Fruit fly (Drosophila melanogaster) whole organism, prepupa: ENCODE results near the gene CG7149.

ENCODE experiments used
- CG10669 ChIP-seq: fragments of 200-800 bp; sonication (Bioruptor generic); optimal IDR thresholded peaks from 3 replicates; lab custom pipeline; 2018; ENCODE audit warnings: missing biosample characterization, mild to moderate bottlenecking, missing genetic modification characterization, moderate library complexity
- CG11294 ChIP-seq: fragments of 200-800 bp; sonication (Bioruptor generic); IDR thresholded peaks from 2 replicates; pipeline ENCODE4 v1.3.6; 2022; ENCODE audit warnings: missing biosample characterization, missing genetic modification characterization
- CG11762 ChIP-seq: fragments of 200-800 bp; sonication (Bioruptor generic); optimal IDR thresholded peaks from 3 replicates; lab custom pipeline; 2016; ENCODE audit warnings: missing biosample characterization, missing genetic modification characterization; ENCODE audit not compliant: insufficient read depth
- CG11902 ChIP-seq: fragments of 200-800 bp; sonication (Bioruptor generic); optimal IDR thresholded peaks from 3 replicates; lab custom pipeline; 2016; ENCODE audit warnings: missing biosample characterization, missing genetic modification characterization
- CG15336 ChIP-seq: fragments of 200-800 bp; sonication (Bioruptor generic); IDR thresholded peaks from 2 replicates; pipeline ENCODE4 v1.3.6; 2022; ENCODE audit warnings: missing biosample characterization, missing genetic modification characterization
- CG16779 ChIP-seq: fragments of 200-800 bp; sonication (Bioruptor generic); optimal IDR thresholded peaks from 3 replicates; lab custom pipeline; 2017; ENCODE audit warnings: missing biosample characterization, mild to moderate bottlenecking, missing genetic modification characterization
- CG3032 ChIP-seq: fragments of 200-800 bp; optimal IDR thresholded peaks from 2 replicates; lab custom pipeline; 2019; ENCODE audit warnings: missing biosample characterization, mild to moderate bottlenecking, missing genetic modification characterization, moderate library complexity
- CG31627 ChIP-seq: fragments of 200-800 bp; sonication (Bioruptor generic); optimal IDR thresholded peaks from 3 replicates; lab custom pipeline; 2016; ENCODE audit warnings: missing biosample characterization, missing genetic modification characterization
- CG6808 ChIP-seq: fragments of 200-800 bp; sonication (Bioruptor generic); optimal IDR thresholded peaks from 3 replicates; lab custom pipeline; 2017; ENCODE audit warnings: missing biosample characterization, missing genetic modification characterization, mild to moderate bottlenecking, moderate library complexity, missing genetic modification reagents
- CG7368 ChIP-seq: fragments of 200-800 bp; sonication (Bioruptor generic); optimal IDR thresholded peaks from 3 replicates; lab custom pipeline; 2016; ENCODE audit warnings: missing biosample characterization, missing genetic modification characterization
- CG8119 ChIP-seq: fragments of 200-800 bp; sonication (Bioruptor generic); IDR thresholded peaks from 3 replicates; pipeline ENCODE4 v1.3.6; 2022; ENCODE audit warnings: missing biosample characterization, missing genetic modification characterization
- CG8319 ChIP-seq: fragments of 200-800 bp; sonication (Bioruptor generic); optimal IDR thresholded peaks from 3 replicates; lab custom pipeline; 2016; ENCODE audit warnings: missing biosample characterization, missing genetic modification characterization
- CG8632 ChIP-seq: fragments of 200-800 bp; sonication (Bioruptor generic); optimal IDR thresholded peaks from 3 replicates; lab custom pipeline; 2016; ENCODE audit warnings: missing biosample characterization, missing genetic modification characterization
- Eip93F ChIP-seq: fragments of 200-800 bp; sonication (Bioruptor generic); optimal IDR thresholded peaks from 2 replicates; lab custom pipeline; 2016; ENCODE audit warnings: missing biosample characterization, mild to moderate bottlenecking, missing genetic modification characterization
- Ets96B ChIP-seq: fragments of 200-800 bp; optimal IDR thresholded peaks from 2 replicates; lab custom pipeline; 2019; ENCODE audit warnings: missing biosample characterization, mild to moderate bottlenecking, missing genetic modification characterization, moderate library complexity
- Hr38 ChIP-seq: sonication (Bioruptor generic); optimal IDR thresholded peaks from 2 replicates; lab custom pipeline; 2016; ENCODE audit warnings: missing biosample characterization, missing genetic modification characterization
- Hr39 ChIP-seq: fragments of 200-800 bp; sonication (Bioruptor generic); optimal IDR thresholded peaks from 2 replicates; lab custom pipeline; 2016; ENCODE audit warnings: missing biosample characterization, missing genetic modification characterization
- Hr4 ChIP-seq: fragments of 200-800 bp; sonication (Bioruptor generic); optimal IDR thresholded peaks from 3 replicates; lab custom pipeline; 2016; ENCODE audit warnings: missing biosample characterization, missing genetic modification characterization
- Met ChIP-seq: fragments of 200-800 bp; sonication (Bioruptor generic); optimal IDR thresholded peaks from 3 replicates; lab custom pipeline; 2016; ENCODE audit warnings: missing biosample characterization, missing genetic modification characterization
- OdsH ChIP-seq: fragments of 200-800 bp; sonication (Bioruptor generic); optimal IDR thresholded peaks from 3 replicates; lab custom pipeline; 2016; ENCODE audit warnings: missing biosample characterization, missing genetic modification characterization
- Smox ChIP-seq: fragments of 200-800 bp; sonication (Bioruptor generic); optimal IDR thresholded peaks from 3 replicates; lab custom pipeline; 2016; ENCODE audit warnings: missing biosample characterization, missing genetic modification characterization
- Sox102F ChIP-seq: fragments of 200-800 bp; sonication (Bioruptor generic); optimal IDR thresholded peaks from 2 replicates; lab custom pipeline; 2016; ENCODE audit warnings: missing biosample characterization, mild to moderate bottlenecking, missing genetic modification characterization
- acj6 ChIP-seq: fragments of 200-800 bp; sonication (Bioruptor generic); optimal IDR thresholded peaks from 3 replicates; lab custom pipeline; 2016; ENCODE audit warnings: missing biosample characterization, missing genetic modification characterization
- cyc ChIP-seq: fragments of 200-800 bp; sonication (Bioruptor generic); optimal IDR thresholded peaks from 3 replicates; lab custom pipeline; 2016; ENCODE audit warnings: missing biosample characterization, missing genetic modification characterization
- dac ChIP-seq: fragments of 200-800 bp; sonication (Bioruptor generic); optimal IDR thresholded peaks from 2 replicates; lab custom pipeline; 2017; ENCODE audit warnings: missing biosample characterization, mild to moderate bottlenecking, missing genetic modification characterization
- esn ChIP-seq: fragments of 200-800 bp; sonication (Bioruptor generic); optimal IDR thresholded peaks from 2 replicates; lab custom pipeline; 2016; ENCODE audit warnings: missing biosample characterization, mild to moderate bottlenecking, missing genetic modification characterization, moderate library complexity
- fkh ChIP-seq: fragments of 200-800 bp; sonication (Bioruptor generic); optimal IDR thresholded peaks from 3 replicates; lab custom pipeline; 2017; ENCODE audit warnings: missing biosample characterization, mild to moderate bottlenecking, missing genetic modification characterization, moderate library complexity
- lz ChIP-seq: fragments of 200-800 bp; sonication (Bioruptor generic); optimal IDR thresholded peaks from 3 replicates; lab custom pipeline; 2016; ENCODE audit warnings: missing biosample characterization, missing genetic modification characterization
- svp ChIP-seq: fragments of 200-800 bp; sonication (Bioruptor generic); peaks from one replicate; lab custom pipeline; 2016; ENCODE audit warnings: missing biosample characterization, missing genetic modification characterization
- topi ChIP-seq: fragments of 200-800 bp; sonication (Bioruptor generic); optimal IDR thresholded peaks from 3 replicates; lab custom pipeline; 2016; ENCODE audit warnings: missing biosample characterization, missing genetic modification characterization

CG7149 gene

DNA sequence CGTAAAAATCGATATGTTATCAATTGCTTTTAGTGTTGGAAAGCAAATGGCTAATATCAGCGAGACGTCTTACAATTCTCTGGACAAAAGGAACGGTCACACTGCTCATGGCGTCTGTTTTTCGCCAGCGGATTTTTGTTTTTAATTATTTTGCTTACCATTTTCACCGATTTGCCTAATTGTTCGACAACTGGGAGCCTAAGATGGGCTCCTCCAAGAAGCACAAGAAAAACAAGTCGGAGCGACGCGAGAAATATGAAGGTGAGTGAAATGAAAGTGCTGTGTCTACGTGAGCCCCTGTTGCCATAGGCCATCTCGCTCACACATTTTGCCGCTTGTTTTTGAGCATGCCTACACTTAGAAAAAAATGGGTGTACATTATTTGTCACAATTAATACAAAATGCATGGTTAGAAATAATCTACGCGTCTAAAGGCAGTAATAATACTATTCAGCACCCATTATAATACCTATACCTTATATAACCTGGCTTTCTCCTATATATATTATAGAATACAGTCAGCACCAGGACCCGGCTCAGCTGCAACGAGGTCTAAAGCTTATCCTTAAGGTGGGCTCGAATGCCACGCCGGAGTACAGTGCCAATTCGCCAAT is 7.5 kb downstream of the CG7149 start, which contains the start of gene Brd7-9 (continued):
- TF ChIP-seq CG8319 (peak; percentile 18), CG8119 (GFP tag; lab: Robert Waterston, UW) (peak; percentile 91), Eip93F (GFP tag; lab: Kevin White, UChicago) (peak; percentile 19), CG11762 (GFP tag; lab: Kevin White, UChicago) (peak; percentile 66), CG3032 (tag; lab: Kevin White, UChicago) (peak; percentile 62), topi (GFP tag; lab: Kevin White, UChicago) (peak; percentile 77), dac (GFP tag; lab: Kevin White, UChicago) (no peak), CG15336 (peak; percentile 93), CG6808 (no peak), esn (GFP tag; lab: Kevin White, UChicago) (peak; percentile 80), Hr38 (GFP tag; lab: Kevin White, UChicago) (no peak), CG8632 (GFP tag; lab: Kevin White, UChicago) (peak; percentile 66), Sox102F (peak; percentile 81), Met (GFP tag; lab: Kevin White, UChicago) (peak; percentile 86), Hr39 (GFP tag; lab: Kevin White, UChicago) (peak; percentile 58)

DNA sequence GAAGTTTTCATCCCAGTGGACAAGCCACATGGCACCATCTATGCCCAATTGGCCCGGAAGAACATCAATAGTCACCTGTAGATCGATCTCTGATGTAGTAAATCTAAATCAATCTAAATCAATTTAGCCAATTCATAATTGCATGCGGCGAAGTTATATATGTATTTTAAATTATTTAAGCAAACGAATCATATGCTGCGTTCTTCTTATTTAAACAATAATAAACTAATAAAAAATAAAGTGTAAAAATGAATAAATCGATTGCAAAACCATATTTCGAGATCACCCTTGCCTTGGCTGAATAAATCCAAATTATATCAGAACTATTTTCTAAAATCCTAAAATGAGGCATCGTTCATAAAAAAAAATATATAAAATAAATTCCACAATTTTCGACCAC is 9.2 kb downstream of the CG7149 start, which contains the start of gene CG7164:
CG7164 (plus strand) TSS at position 301 of the 400 bp plus-strand sequence.
- no peak for TF ChIP-seq CG11294 (GFP tag; lab: Robert Waterston, UW)
- no peak for TF ChIP-seq CG8319
- TF ChIP-seq cyc (GFP tag; lab: Kevin White, UChicago) = no peak
- no peak for TF ChIP-seq CG6808
- TF ChIP-seq svp (GFP tag; lab: Kevin White, UChicago) = no peak
- no peak for TF ChIP-seq acj6
- TF ChIP-seq OdsH (GFP tag; lab: Kevin White, UChicago) = no peak
- TF ChIP-seq CG3032 (tag; lab: Kevin White, UChicago) = no peak
- no peak for TF ChIP-seq Smox (GFP tag; lab: Kevin White, UChicago)
- TF ChIP-seq lz (GFP tag; lab: Kevin White, UChicago) = no peak
- TF ChIP-seq Ets96B (tag; lab: Kevin White, UChicago) = no peak
- no peak for TF ChIP-seq CG8119 (GFP tag; lab: Robert Waterston, UW)

DNA sequence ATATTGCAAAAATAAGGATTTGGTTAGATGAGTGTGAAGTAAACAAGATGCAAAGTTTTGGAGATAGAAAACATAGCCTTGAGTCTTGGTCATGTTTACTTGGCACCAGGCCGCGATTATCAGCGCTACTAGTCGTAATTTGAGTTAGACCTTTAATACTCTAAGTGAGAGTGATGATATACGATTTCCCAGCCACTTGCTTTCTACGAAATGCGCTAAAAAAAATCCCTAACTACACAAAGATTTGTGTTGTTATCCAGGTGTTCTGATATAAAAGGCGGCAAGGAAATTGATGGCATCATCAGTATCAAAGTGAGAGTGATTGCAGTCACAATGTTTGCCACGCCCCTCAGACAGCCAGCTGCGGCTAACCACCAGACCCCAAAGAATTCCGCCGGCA is 10.6 kb downstream of the CG7149 start, which contains the start of gene Uro:
Uro (plus strand) TSS at position 301 of the 400 bp plus-strand sequence.
- TF ChIP-seq Hr39 (GFP tag; lab: Kevin White, UChicago) (no peak), CG16779 (tag; lab: Kevin White, UChicago) (no peak), CG7368 (GFP tag; lab: Kevin White, UChicago) (no peak), CG8119 (GFP tag; lab: Robert Waterston, UW) (no peak), svp (GFP tag; lab: Kevin White, UChicago) (no peak), OdsH (GFP tag; lab: Kevin White, UChicago) (no peak), CG10669 (no peak)
- TF ChIP-seq, all 60 proteins: peak for 0

dm6 chr2L:7777979-7778692 is 12.2 kb downstream of the CG7149 start, which contains the start of gene CG7179:
CG7179 (minus strand) TSS chr2L:7778029.
- no peak for TF ChIP-seq Hr4 (GFP tag; lab: Kevin White, UChicago)
- peak; percentile 72 for TF ChIP-seq fkh (GFP tag; lab: Kevin White, UChicago)
- TF ChIP-seq svp (GFP tag; lab: Kevin White, UChicago) = no peak

DNA sequence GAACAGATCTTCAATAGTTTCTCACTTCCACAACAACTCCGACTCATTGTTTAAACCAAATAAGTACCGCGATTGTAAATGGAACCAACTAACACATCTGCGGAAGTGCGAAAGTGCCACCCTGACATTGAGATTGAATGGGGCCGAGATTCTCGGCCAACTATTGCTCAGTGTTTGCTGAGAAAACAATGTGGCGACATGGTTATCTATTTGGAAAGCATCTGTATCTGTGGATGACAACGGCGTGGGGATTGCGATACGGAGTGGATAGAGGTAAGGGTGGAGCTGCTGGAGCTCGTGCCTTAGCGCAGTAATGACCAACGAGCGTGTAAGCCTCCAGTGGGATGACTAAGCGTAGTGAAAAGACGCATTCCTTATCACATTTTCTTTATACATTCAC is 15.1 kb downstream of the CG7149 start:
- TF ChIP-seq CG31627 (GFP tag; lab: Kevin White, UChicago) (no peak), fkh (GFP tag; lab: Kevin White, UChicago) (peak; percentile 60), Hr38 (GFP tag; lab: Kevin White, UChicago) (no peak), Met (GFP tag; lab: Kevin White, UChicago) (no peak), CG11902 (GFP tag; lab: Kevin White, UChicago) (no peak)
